Fruit fly (Drosophila melanogaster) whole organism, embryonic: ENCODE results near the gene CG17239.

Source experiments
- Bteb2 ChIP-seq: fragments of 200-800 bp; sonication (Bioruptor generic); optimal IDR thresholded peaks from 2 replicates; lab custom pipeline; 2016; ENCODE audit warnings: missing biosample characterization, missing genetic modification characterization
- CG10147 ChIP-seq: fragments of 200-800 bp; sonication (Bioruptor generic); optimal IDR thresholded peaks from 2 replicates; lab custom pipeline; 2019; ENCODE audit warnings: missing biosample characterization, mild to moderate bottlenecking, missing genetic modification characterization, moderate library complexity
- CG10267 ChIP-seq: fragments of 200-800 bp; sonication (Bioruptor generic); optimal IDR thresholded peaks from 2 replicates; lab custom pipeline; 2018; ENCODE audit warnings: missing biosample characterization, mild to moderate bottlenecking, missing genetic modification characterization, moderate library complexity
- CG11398 ChIP-seq: fragments of 200-800 bp; sonication (Bioruptor generic); optimal IDR thresholded peaks from 2 replicates; lab custom pipeline; 2016; ENCODE audit warnings: missing biosample characterization, missing genetic modification characterization
- CG13296 ChIP-seq: fragments of 200-800 bp; sonication (Bioruptor generic); optimal IDR thresholded peaks from 3 replicates; lab custom pipeline; 2018; ENCODE audit warnings: missing biosample characterization, mild to moderate bottlenecking, missing genetic modification characterization
- CG14014 ChIP-seq: fragments of 200-800 bp; sonication (Bioruptor generic); IDR thresholded peaks from 2 replicates; pipeline ENCODE4 v1.3.6; 2022; ENCODE audit warnings: missing biosample characterization, missing genetic modification characterization
- CG14050 ChIP-seq: fragments of 200-800 bp; sonication (Bioruptor generic); IDR thresholded peaks from 3 replicates; pipeline ENCODE4 v1.3.6; 2022; ENCODE audit warnings: missing biosample characterization, missing genetic modification characterization
- CG15011 ChIP-seq: fragments of 200-800 bp; sonication (Bioruptor generic); optimal IDR thresholded peaks from 3 replicates; lab custom pipeline; 2018; ENCODE audit warnings: missing biosample characterization, mild to moderate bottlenecking, missing genetic modification characterization
- CG15269 ChIP-seq: fragments of 200-800 bp; sonication (Bioruptor generic); optimal IDR thresholded peaks from 2 replicates; lab custom pipeline; 2018; ENCODE audit warnings: missing biosample characterization, mild to moderate bottlenecking, missing genetic modification characterization, moderate library complexity
- CG16813 ChIP-seq: fragments of 200-800 bp; sonication (Bioruptor generic); IDR thresholded peaks from 3 replicates; pipeline ENCODE4 v1.3.6; 2022; ENCODE audit warnings: missing biosample characterization, missing genetic modification characterization; ENCODE audit not compliant: partially characterized antibody
- CG17328 ChIP-seq: fragments of 200-800 bp; sonication (Bioruptor generic); IDR thresholded peaks from 2 replicates; pipeline ENCODE4 v1.3.6; 2022; ENCODE audit warnings: missing biosample characterization, missing genetic modification characterization
- CG1792 ChIP-seq: fragments of 200-800 bp; sonication (Bioruptor generic); optimal IDR thresholded peaks from 2 replicates; lab custom pipeline; 2016; ENCODE audit warnings: missing biosample characterization, missing genetic modification characterization
- CG2199 ChIP-seq: fragments of 200-800 bp; sonication (Bioruptor generic); IDR thresholded peaks from 3 replicates; pipeline ENCODE4 v1.3.6; 2022; ENCODE audit warnings: missing biosample characterization, missing genetic modification characterization
- CG2202 ChIP-seq: fragments of 200-800 bp; sonication (Bioruptor generic); optimal IDR thresholded peaks from 2 replicates; lab custom pipeline; 2018; ENCODE audit warnings: missing biosample characterization, mild to moderate bottlenecking, missing genetic modification characterization
- CG30403 ChIP-seq: fragments of 200-800 bp; sonication (Bioruptor generic); optimal IDR thresholded peaks from 3 replicates; lab custom pipeline; 2016; ENCODE audit warnings: missing biosample characterization, missing genetic modification characterization
- CG33557 ChIP-seq: fragments of 200-800 bp; sonication (Bioruptor generic); optimal IDR thresholded peaks from 2 replicates; lab custom pipeline; 2019; ENCODE audit warnings: missing biosample characterization, mild to moderate bottlenecking, missing genetic modification characterization, moderate library complexity
- CG4424 ChIP-seq: fragments of 200-800 bp; sonication (Bioruptor generic); optimal IDR thresholded peaks from 3 replicates; lab custom pipeline; 2016; ENCODE audit warnings: missing biosample characterization, missing genetic modification characterization
- CG6689 ChIP-seq: fragments of 200-800 bp; sonication (Bioruptor generic); IDR thresholded peaks from 2 replicates; pipeline ENCODE4 v1.3.6; 2022; ENCODE audit warnings: missing biosample characterization, missing genetic modification characterization
- CG7271 ChIP-seq: fragments of 200-800 bp; sonication (Bioruptor generic); optimal IDR thresholded peaks from 2 replicates; lab custom pipeline; 2018; ENCODE audit warnings: missing biosample characterization, mild to moderate bottlenecking, missing genetic modification characterization, moderate library complexity
- CG7963 ChIP-seq: fragments of 200-800 bp; sonication (Bioruptor generic); IDR thresholded peaks from 3 replicates; pipeline ENCODE4 v1.3.6; 2022; ENCODE audit warnings: missing biosample characterization, missing genetic modification characterization; ENCODE audit not compliant: partially characterized antibody
- CG8290 ChIP-seq, 3 experiments: fragments of 200-800 bp; sonication (Bioruptor generic); optimal IDR thresholded peaks; 2 replicates each; lab custom pipeline; 2016 to 2019; ENCODE audit warnings: missing biosample characterization in 3 of 3, missing genetic modification characterization in 3 of 3, mild to moderate bottlenecking in 2 of 3, moderate library complexity in 1 of 3
- CHES-1-like ChIP-seq: fragments of 200-800 bp; sonication (Bioruptor generic); optimal IDR thresholded peaks from 2 replicates; lab custom pipeline; 2016; ENCODE audit warnings: missing biosample characterization, missing genetic modification characterization
- CkIIα-i1 ChIP-seq: fragments of 200-800 bp; sonication (Bioruptor generic); IDR thresholded peaks from 2 replicates; pipeline ENCODE4 v1.3.6; 2022; ENCODE audit warnings: missing biosample characterization, missing genetic modification characterization
- CoRest ChIP-seq: fragments of 200-800 bp; sonication (Bioruptor generic); optimal IDR thresholded peaks from 3 replicates; lab custom pipeline; 2018; ENCODE audit warnings: missing biosample characterization, mild to moderate bottlenecking, missing genetic modification characterization, moderate library complexity
- CrebB ChIP-seq: fragments of 200-800 bp; sonication (Bioruptor generic); optimal IDR thresholded peaks from 3 replicates; lab custom pipeline; 2018; ENCODE audit warnings: missing biosample characterization, mild to moderate bottlenecking, missing genetic modification characterization
- Dll ChIP-seq: fragments of 200-800 bp; sonication (Bioruptor generic); IDR thresholded peaks from 4 replicates; pipeline ENCODE4 v1.3.6; 2022; ENCODE audit warnings: missing biosample characterization, missing genetic modification characterization; ENCODE audit not compliant: partially characterized antibody
- Elba2 ChIP-seq: fragments of 200-800 bp; sonication (Bioruptor generic); optimal IDR thresholded peaks from 3 replicates; lab custom pipeline; 2016; ENCODE audit warnings: missing biosample characterization, missing genetic modification characterization
- H15 ChIP-seq: fragments of 200-800 bp; sonication (Bioruptor generic); IDR thresholded peaks from 3 replicates; pipeline ENCODE4 v1.3.6; 2022; ENCODE audit warnings: missing biosample characterization, missing genetic modification characterization
- HLHmδ ChIP-seq: fragments of 200-800 bp; sonication (Bioruptor generic); optimal IDR thresholded peaks from 2 replicates; lab custom pipeline; 2018; ENCODE audit warnings: missing biosample characterization, mild to moderate bottlenecking, missing genetic modification characterization, moderate library complexity
- Lim3 ChIP-seq: fragments of 200-800 bp; sonication (Bioruptor generic); IDR thresholded peaks from 2 replicates; pipeline ENCODE4 v1.3.6; 2022; ENCODE audit warnings: missing biosample characterization, missing genetic modification characterization
- MTF-1 ChIP-seq: fragments of 200-800 bp; sonication (Bioruptor generic); optimal IDR thresholded peaks from 2 replicates; lab custom pipeline; 2018; ENCODE audit warnings: missing biosample characterization, mild to moderate bottlenecking, missing genetic modification characterization, borderline replicate concordance
- NC2α ChIP-seq: fragments of 200-800 bp; sonication (Bioruptor generic); optimal IDR thresholded peaks from 2 replicates; lab custom pipeline; 2016; ENCODE audit warnings: missing biosample characterization, missing genetic modification characterization
- NC2β ChIP-seq: fragments of 200-800 bp; sonication (Bioruptor generic); optimal IDR thresholded peaks from 2 replicates; lab custom pipeline; 2016; ENCODE audit warnings: missing biosample characterization, missing genetic modification characterization
- Sox102F ChIP-seq: fragments of 200-800 bp; sonication (Bioruptor generic); optimal IDR thresholded peaks from 2 replicates; lab custom pipeline; 2018; ENCODE audit warnings: missing biosample characterization, mild to moderate bottlenecking, missing genetic modification characterization, moderate library complexity
- Usf ChIP-seq: fragments of 200-800 bp; sonication (Bioruptor generic); optimal IDR thresholded peaks from 2 replicates; lab custom pipeline; 2017; ENCODE audit warnings: missing genotype, missing biosample characterization, missing genetic modification characterization
- ci ChIP-seq: fragments of 200-800 bp; sonication (Bioruptor generic); IDR thresholded peaks from 3 replicates; pipeline ENCODE4 v1.3.6; 2022; ENCODE audit warnings: missing biosample characterization, missing genetic modification characterization
- disco-r ChIP-seq: fragments of 200-800 bp; sonication (Bioruptor generic); optimal IDR thresholded peaks from 2 replicates; lab custom pipeline; 2016; ENCODE audit warnings: missing biosample characterization, missing genetic modification characterization
- gce ChIP-seq: fragments of 200-800 bp; sonication (Bioruptor generic); IDR thresholded peaks from 3 replicates; pipeline ENCODE4 v1.3.6; 2022; ENCODE audit warnings: missing biosample characterization, missing genetic modification characterization
- gcm2 ChIP-seq: fragments of 200-800 bp; sonication (Bioruptor generic); optimal IDR thresholded peaks from 2 replicates; lab custom pipeline; 2016; ENCODE audit warnings: missing biosample characterization, missing genetic modification characterization
- lov ChIP-seq, 2 experiments: fragments of 200-800 bp in 1 of 2; fragments of >200 bp in 1 of 2; sonication (Bioruptor generic) in 1 of 2; IDR thresholded peaks in 1 of 2; optimal IDR thresholded peaks in 1 of 2; 2 replicates in 1 of 2; 3 replicates in 1 of 2; pipeline versions ENCODE4 v1.3.6 to Lab custom; 2017 to 2022; ENCODE audit warnings: missing biosample characterization in 1 of 2, missing genetic modification characterization in 1 of 2
- otp ChIP-seq: fragments of 200-800 bp; sonication (Bioruptor generic); IDR thresholded peaks from 3 replicates; pipeline ENCODE4, ENCODE4 v1.3.6; 2022; ENCODE audit warnings: missing biosample characterization, missing genetic modification characterization
- p53 ChIP-seq: fragments of 200-800 bp; sonication (Bioruptor generic); optimal IDR thresholded peaks from 2 replicates; lab custom pipeline; 2016; ENCODE audit warnings: missing biosample characterization, missing genetic modification characterization
- pan ChIP-seq, 4 experiments: fragments of >200 bp in 3 of 4; fragments of 200-800 bp in 1 of 4; sonication (Bioruptor generic) in 1 of 4; optimal IDR thresholded peaks in 3 of 4; IDR thresholded peaks in 1 of 4; 2 replicates each; pipeline versions ENCODE4 v1.3.6 to Lab custom; 2017 to 2022; ENCODE audit warnings: missing biosample characterization in 2 of 4, missing genetic modification characterization in 2 of 4, mixed read lengths in 1 of 4
- pb ChIP-seq: fragments of 200-800 bp; sonication (Bioruptor generic); optimal IDR thresholded peaks from 3 replicates; lab custom pipeline; 2016; ENCODE audit warnings: missing biosample characterization, missing genetic modification characterization
- phol ChIP-seq: fragments of 200-800 bp; sonication (Bioruptor generic); optimal IDR thresholded peaks from 3 replicates; lab custom pipeline; 2018; ENCODE audit warnings: missing biosample characterization, mild to moderate bottlenecking, missing genetic modification characterization, moderate library complexity
- salm ChIP-seq: fragments of 200-800 bp; sonication (Bioruptor generic); optimal IDR thresholded peaks from 2 replicates; lab custom pipeline; 2018; ENCODE audit warnings: missing biosample characterization, mild to moderate bottlenecking, missing genetic modification characterization
- sens-2 ChIP-seq: fragments of 200-800 bp; sonication (Bioruptor generic); IDR thresholded peaks from 2 replicates; pipeline ENCODE4 v1.3.6; 2022; ENCODE audit warnings: missing biosample characterization, missing genetic modification characterization
- sna ChIP-seq: fragments of 200-800 bp; sonication (Bioruptor generic); IDR thresholded peaks from 2 replicates; pipeline ENCODE4 v1.3.6; 2022; ENCODE audit warnings: missing biosample characterization, missing genetic modification characterization; ENCODE audit not compliant: partially characterized antibody
- zen ChIP-seq: fragments of 200-800 bp; sonication (Bioruptor generic); optimal IDR thresholded peaks from 3 replicates; lab custom pipeline; 2018; ENCODE audit warnings: missing biosample characterization, mild to moderate bottlenecking, missing genetic modification characterization, moderate library complexity

CG17239 gene

DNA sequence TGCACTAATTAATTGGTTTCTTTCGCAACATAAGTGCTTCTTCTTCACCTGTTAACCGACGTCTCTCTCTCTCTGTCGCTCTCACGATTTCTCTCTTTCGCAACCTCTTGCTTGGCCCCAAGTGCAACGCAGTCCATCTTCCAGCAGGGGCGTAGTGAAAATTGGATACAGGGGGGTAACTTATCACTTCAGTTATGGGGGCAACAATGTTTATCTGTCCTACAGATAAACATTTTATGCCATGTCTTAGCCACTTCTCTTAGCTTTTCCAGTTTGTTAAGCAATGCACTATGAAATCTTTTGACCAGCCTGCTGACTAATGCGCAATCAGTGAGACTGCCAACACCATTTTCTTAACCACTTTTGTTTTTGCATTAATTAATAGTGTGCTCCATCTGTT lies 24.8 kb downstream of the CG17239 start (continued):
- TF ChIP-seq CG13296 (GFP tag; lab: Kevin White, UChicago): peak; percentile 41
- no peak for TF ChIP-seq NC2α (GFP tag; lab: Kevin White, UChicago)
- TF ChIP-seq CG4424 (GFP tag; lab: Kevin White, UChicago): peak; percentile 34
- TF ChIP-seq CG11398 (GFP tag; lab: Kevin White, UChicago): peak; percentile 41
- TF ChIP-seq phol (tag; lab: Kevin White, UChicago): peak; percentile 51
- TF ChIP-seq CG1792 (GFP tag; lab: Kevin White, UChicago): no peak
- TF ChIP-seq H15 (GFP tag; lab: Robert Waterston, UW): peak; percentile 69; the same call in 2 of the 3 replicates
- peak; percentile 63 for TF ChIP-seq gcm2
- no peak for TF ChIP-seq CrebB
- no peak for TF ChIP-seq disco-r (GFP tag; lab: Kevin White, UChicago)
- peak; percentile 74 for TF ChIP-seq CG17328 (GFP tag; lab: Robert Waterston, UW)
- no peak for TF ChIP-seq salm
- TF ChIP-seq CG7271 (tag; lab: Kevin White, UChicago): no peak
- TF ChIP-seq CG7963 (GFP tag; lab: Robert Waterston, UW): no peak
- no peak for TF ChIP-seq Bteb2 (GFP tag; lab: Kevin White, UChicago)
- peak; percentile 48; the same call in 1 of the 2 replicates for TF ChIP-seq sens-2 (GFP tag; lab: Robert Waterston, UW)
- TF ChIP-seq CHES-1-like: peak; percentile 17
- peak; percentile 3 for TF ChIP-seq NC2β (GFP tag; lab: Kevin White, UChicago)
- no peak for TF ChIP-seq sna
- no peak for TF ChIP-seq Sox102F (GFP tag; lab: Kevin White, UChicago)
- no peak for TF ChIP-seq CG33557 (GFP tag; lab: Kevin White, UChicago)
- no peak for TF ChIP-seq lov (optimal IDR thresholded peaks at IDR 0.05; lab: Kevin White, UChicago)
- TF ChIP-seq lov (GFP tag; IDR thresholded peaks at IDR 0.05; lab: Robert Waterston, UW): peak; percentile 25; the same call in 1 of the 3 replicates
- no peak for TF ChIP-seq HLHmδ (GFP tag; lab: Kevin White, UChicago)
- TF ChIP-seq Elba2 (GFP tag; lab: Kevin White, UChicago): no peak
- TF ChIP-seq CG6689 (GFP tag; lab: Robert Waterston, UW): peak; percentile 62
- TF ChIP-seq CG10267: peak; percentile 9
- TF ChIP-seq CoRest (tag; lab: Kevin White, UChicago): peak; percentile 21
- no peak for TF ChIP-seq pb (GFP tag; lab: Kevin White, UChicago)
- peak; percentile 65 for TF ChIP-seq CG15269
- no peak for TF ChIP-seq CG10147
- no peak for TF ChIP-seq MTF-1 (GFP tag; lab: Kevin White, UChicago)
- peak; percentile 18; the same call in 1 of the 2 replicates for TF ChIP-seq Lim3 (GFP tag; lab: Robert Waterston, UW)
- TF ChIP-seq CG14050: peak; percentile 56; the same call in 1 of the 3 replicates
- TF ChIP-seq ci (GFP tag; lab: Robert Waterston, UW): peak; percentile 91
- no peak for TF ChIP-seq p53
- TF ChIP-seq Dll (GFP tag; lab: Robert Waterston, UW): no peak
- TF ChIP-seq CG2199: no peak
- TF ChIP-seq CG14014 (GFP tag; lab: Robert Waterston, UW): peak; percentile 53; the same call in 1 of the 2 replicates
- TF ChIP-seq CG16813 (GFP tag; lab: Robert Waterston, UW): no peak
- no peak for TF ChIP-seq CG2202 (tag; lab: Kevin White, UChicago)
- no peak for TF ChIP-seq CG15011
- TF ChIP-seq CG30403 (GFP tag; lab: Kevin White, UChicago): peak; percentile 52
- TF ChIP-seq CkIIα-i1 (GFP tag; lab: Robert Waterston, UW): no peak
- TF ChIP-seq otp (GFP tag; lab: Robert Waterston, UW): peak; percentile 69; the same call in 2 of the 3 replicates
- no peak for TF ChIP-seq zen (tag; lab: Kevin White, UChicago)
- no peak for TF ChIP-seq pan (optimal IDR thresholded peaks at IDR 0.05; lab: Kevin White, UChicago)
- peak in 1 of 2 experiments; percentile 63 for TF ChIP-seq pan (GFP tag; optimal IDR thresholded peaks at IDR 0.05 in 1 of 2, IDR thresholded peaks at IDR 0.05 in 1 of 2)
- TF ChIP-seq gce: peak; percentile 34; the same call in 1 of the 3 replicates
- no peak for TF ChIP-seq CG8290 (GFP tag; optimal IDR thresholded peaks at IDR 0.05; lab: Kevin White, UChicago)
- TF ChIP-seq CG8290 (tag; optimal IDR thresholded peaks at IDR 0.05; lab: Kevin White, UChicago): peak in 1 of 2 experiments; percentile 60
- no peak for TF ChIP-seq Usf (GFP tag; lab: Kevin White, UChicago)
